Worm (Caenorhabditis elegans) whole organism, L1 larva: Measurements from ENCODE around the gene Y105C5A.26.

Experiments used
- C04F5.9 ChIP-seq: sonication (generic microtip); optimal IDR thresholded peaks from 2 replicates; lab custom pipeline; 2016; ENCODE audit warnings: missing genetic modification characterization, missing compliant biosample characterization
- F16B12.6 ChIP-seq: fragments of 150-350 bp; optimal IDR thresholded peaks from 2 replicates; lab custom pipeline; 2014; ENCODE audit warnings: missing biosample characterization, missing genetic modification characterization
- ama-1 ChIP-seq: fragments of 150-350 bp; optimal IDR thresholded peaks from 2 replicates; lab custom pipeline; 2014
- blmp-1 ChIP-seq: fragments of 150-350 bp; optimal IDR thresholded peaks from 2 replicates; lab custom pipeline; 2014; ENCODE audit warnings: missing biosample characterization, missing genetic modification characterization
- ceh-8 ChIP-seq: fragments of 200-800 bp; sonication (Bioruptor generic); optimal IDR thresholded peaks from 2 replicates; lab custom pipeline; 2018; ENCODE audit warnings: mild to moderate bottlenecking, missing genetic modification characterization, moderate library complexity, missing compliant biosample characterization
- ceh-82 ChIP-seq, 3 experiments: fragments of 150-350 bp in 1 of 3; sonication (generic microtip) in 2 of 3; optimal IDR thresholded peaks; 2 replicates each; lab custom pipeline; 2014 to 2017; ENCODE audit warnings: missing biosample characterization in 3 of 3, missing genetic modification characterization in 3 of 3
- ceh-90 ChIP-seq: sonication (generic microtip); optimal IDR thresholded peaks from 2 replicates; lab custom pipeline; 2016; ENCODE audit warnings: missing genetic modification characterization, missing compliant biosample characterization
- dsc-1 ChIP-seq: sonication (generic microtip); optimal IDR thresholded peaks from 2 replicates; lab custom pipeline; 2016; ENCODE audit warnings: mild to moderate bottlenecking, missing genetic modification characterization, missing compliant biosample characterization
- efl-1 ChIP-seq, 4 experiments: fragments of 150-350 bp; optimal IDR thresholded peaks in 3 of 4; peaks in 1 of 4; 1 replicate in 1 of 4; 2 replicates in 3 of 4; lab custom pipeline; 2014; ENCODE audit warnings: missing biosample characterization in 2 of 4, missing genetic modification characterization in 2 of 4, missing genetic modification reagents in 2 of 4
- egl-27 ChIP-seq, 2 experiments: fragments of 150-350 bp in 1 of 2; sonication (generic microtip); optimal IDR thresholded peaks; 3 replicates each; lab custom pipeline; 2017 to 2018; ENCODE audit warnings: missing biosample characterization in 2 of 2, missing genetic modification characterization in 2 of 2, missing genetic modification reagents in 2 of 2
- elt-2 ChIP-seq: sonication (generic microtip); optimal IDR thresholded peaks from 2 replicates; lab custom pipeline; 2016; ENCODE audit warnings: missing genetic modification characterization, mild to moderate bottlenecking, inconsistent platforms, missing compliant biosample characterization, missing genetic modification reagents
- elt-3 ChIP-seq, 6 experiments: fragments of 150-350 bp in 1 of 6; sonication (generic microtip); optimal IDR thresholded peaks; 2 replicates each; lab custom pipeline; 2017 to 2018; ENCODE audit warnings: missing biosample characterization in 6 of 6, missing genetic modification characterization in 6 of 6, inconsistent platforms in 1 of 6
- fkh-10 ChIP-seq: sonication (generic microtip); optimal IDR thresholded peaks from 2 replicates; lab custom pipeline; 2017; ENCODE audit warnings: missing biosample characterization, missing genetic modification reagents, missing genetic modification characterization
- fkh-8 ChIP-seq: sonication (generic microtip); optimal IDR thresholded peaks from 2 replicates; lab custom pipeline; 2016; ENCODE audit warnings: mild to moderate bottlenecking, missing genetic modification characterization, missing compliant biosample characterization
- fos-1 ChIP-seq: fragments of 150-350 bp; optimal IDR thresholded peaks from 2 replicates; lab custom pipeline; 2014; ENCODE audit warnings: missing biosample characterization, missing genetic modification characterization
- grh-1 ChIP-seq: fragments of 200-800 bp; sonication (Bioruptor generic); IDR thresholded peaks from 2 replicates; pipeline ENCODE4 v1.3.6; 2022; ENCODE audit warnings: missing genetic modification reagents, missing genetic modification characterization, missing compliant biosample characterization
- hlh-17 ChIP-seq: fragments of 200-800 bp; sonication (Bioruptor generic); optimal IDR thresholded peaks from 2 replicates; lab custom pipeline; 2018; ENCODE audit warnings: missing genetic modification characterization, mild to moderate bottlenecking, missing compliant biosample characterization, moderate library complexity, borderline replicate concordance
- hpl-2 ChIP-seq: fragments of 150-350 bp; optimal IDR thresholded peaks from 2 replicates; lab custom pipeline; 2014; ENCODE audit warnings: missing biosample characterization, missing genetic modification reagents, missing genetic modification characterization
- isw-1 ChIP-seq: fragments of 200-800 bp; sonication (Bioruptor generic); IDR thresholded peaks from 2 replicates; pipeline ENCODE4 v1.3.6; 2022; ENCODE audit warnings: missing genetic modification characterization, missing compliant biosample characterization
- lin-15B ChIP-seq: fragments of 150-350 bp; sonication (generic microtip); optimal IDR thresholded peaks from 3 replicates; lab custom pipeline; 2014; ENCODE audit warnings: missing biosample characterization, missing genetic modification characterization
- lin-35 ChIP-seq, 2 experiments: fragments of 150-350 bp; optimal IDR thresholded peaks; 2 replicates each; lab custom pipeline; 2014; ENCODE audit warnings: missing biosample characterization in 2 of 2, missing genetic modification characterization in 2 of 2, missing genetic modification reagents in 2 of 2
- lin-39 ChIP-seq: fragments of 150-350 bp; optimal IDR thresholded peaks from 2 replicates; lab custom pipeline; 2014; ENCODE audit warnings: missing biosample characterization, missing genetic modification reagents, missing genetic modification characterization
- lsy-2 ChIP-seq, 2 experiments: fragments of 150-350 bp; optimal IDR thresholded peaks; 2 replicates each; lab custom pipeline; 2014; ENCODE audit warnings: missing biosample characterization in 2 of 2, missing genetic modification characterization in 2 of 2
- mdl-1 ChIP-seq, 2 experiments: fragments of 150-350 bp; optimal IDR thresholded peaks; 2 replicates each; lab custom pipeline; 2014 to 2017; ENCODE audit warnings: missing biosample characterization in 2 of 2, missing genetic modification characterization in 2 of 2, inconsistent platforms in 1 of 2
- mep-1 ChIP-seq: fragments of 150-350 bp; optimal IDR thresholded peaks from 2 replicates; lab custom pipeline; 2014; ENCODE audit warnings: missing biosample characterization, missing genetic modification characterization
- nhr-19 ChIP-seq: fragments of 200-800 bp; sonication (Bioruptor generic); conservative IDR thresholded peaks from 2 replicates; pipeline ENCODE4 v1.3.6; 2022; ENCODE audit warnings: missing genetic modification characterization, missing compliant biosample characterization
- nhr-20 ChIP-seq: sonication (generic microtip); optimal IDR thresholded peaks from 2 replicates; lab custom pipeline; 2016; ENCODE audit warnings: mild to moderate bottlenecking, missing genetic modification characterization, missing compliant biosample characterization
- nhr-71 ChIP-seq: sonication (generic microtip); optimal IDR thresholded peaks from 2 replicates; lab custom pipeline; 2016; ENCODE audit warnings: mild to moderate bottlenecking, missing genetic modification characterization, moderate library complexity, missing compliant biosample characterization
- nhr-85 ChIP-seq: sonication (generic microtip); peaks from one replicate; lab custom pipeline; 2016; ENCODE audit warnings: missing genetic modification characterization, inconsistent platforms, missing compliant biosample characterization
- nhr-90 ChIP-seq: sonication (generic microtip); optimal IDR thresholded peaks from 2 replicates; lab custom pipeline; 2016; ENCODE audit warnings: mild to moderate bottlenecking, missing genetic modification characterization, missing compliant biosample characterization; ENCODE audit not compliant: poor library complexity
- pqm-1 ChIP-seq: sonication (generic microtip); optimal IDR thresholded peaks from 3 replicates; lab custom pipeline; 2017; ENCODE audit warnings: missing biosample characterization, missing genetic modification characterization
- skn-1 ChIP-seq: fragments of 150-350 bp; optimal IDR thresholded peaks from 2 replicates; lab custom pipeline; 2014; ENCODE audit warnings: missing biosample characterization, missing genetic modification characterization
- snu-23 ChIP-seq: sonication (generic microtip); optimal IDR thresholded peaks from 2 replicates; lab custom pipeline; 2016; ENCODE audit warnings: missing genetic modification characterization, missing compliant biosample characterization
- sox-4 ChIP-seq: sonication (generic microtip); optimal IDR thresholded peaks from 2 replicates; lab custom pipeline; 2016; ENCODE audit warnings: missing genetic modification characterization, missing compliant biosample characterization
- sup-37 ChIP-seq: fragments of 200-800 bp; sonication (Bioruptor generic); optimal IDR thresholded peaks from 2 replicates; lab custom pipeline; 2018; ENCODE audit warnings: mild to moderate bottlenecking, missing genetic modification characterization, missing compliant biosample characterization
- tbx-2 ChIP-seq: sonication (generic microtip); optimal IDR thresholded peaks from 2 replicates; lab custom pipeline; 2016; ENCODE audit warnings: missing genetic modification characterization, missing compliant biosample characterization
- unc-98 ChIP-seq: fragments of 200-800 bp; sonication (Bioruptor generic); IDR thresholded peaks from 2 replicates; pipeline ENCODE4 v1.3.6; 2022; ENCODE audit warnings: missing genetic modification characterization, missing compliant biosample characterization
- vab-15 ChIP-seq: sonication (generic microtip); optimal IDR thresholded peaks from 2 replicates; lab custom pipeline; 2017; ENCODE audit warnings: missing genotype, mild to moderate bottlenecking, missing genetic modification characterization, missing compliant biosample characterization
- zag-1 ChIP-seq: fragments of 150-350 bp; optimal IDR thresholded peaks from 2 replicates; lab custom pipeline; 2014; ENCODE audit warnings: missing biosample characterization, missing genetic modification characterization
- ztf-4 ChIP-seq: fragments of 150-350 bp; optimal IDR thresholded peaks from 2 replicates; lab custom pipeline; 2014; ENCODE audit warnings: missing biosample characterization, missing genetic modification characterization

The Y105C5A.26 gene

DNA sequence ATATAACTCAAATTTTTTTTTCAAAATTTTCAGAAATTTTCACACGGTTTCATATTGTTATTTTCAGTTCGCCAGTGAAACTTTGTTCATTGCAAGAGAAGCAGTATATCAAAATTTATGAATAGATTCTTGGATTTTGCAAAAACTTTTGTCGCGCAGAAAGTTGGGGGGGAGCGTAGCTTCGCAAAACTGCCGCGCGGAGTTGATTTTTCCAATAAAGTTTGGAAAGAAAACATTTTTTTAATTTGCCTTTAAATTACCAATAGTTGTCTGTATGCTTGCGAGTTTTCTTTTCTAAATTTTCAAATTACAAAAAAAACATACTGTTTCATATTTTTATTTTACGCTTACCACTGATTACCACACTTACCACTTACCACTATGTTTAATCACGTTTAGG is 4.9 kb upstream of the Y105C5A.26 start:
- TF ChIP-seq egl-27 (tag; optimal IDR thresholded peaks at IDR 0.05; lab: Kevin White, UChicago) = no peak
- no peak for TF ChIP-seq sup-37
- TF ChIP-seq, all 84 proteins: peak for 0

DNA sequence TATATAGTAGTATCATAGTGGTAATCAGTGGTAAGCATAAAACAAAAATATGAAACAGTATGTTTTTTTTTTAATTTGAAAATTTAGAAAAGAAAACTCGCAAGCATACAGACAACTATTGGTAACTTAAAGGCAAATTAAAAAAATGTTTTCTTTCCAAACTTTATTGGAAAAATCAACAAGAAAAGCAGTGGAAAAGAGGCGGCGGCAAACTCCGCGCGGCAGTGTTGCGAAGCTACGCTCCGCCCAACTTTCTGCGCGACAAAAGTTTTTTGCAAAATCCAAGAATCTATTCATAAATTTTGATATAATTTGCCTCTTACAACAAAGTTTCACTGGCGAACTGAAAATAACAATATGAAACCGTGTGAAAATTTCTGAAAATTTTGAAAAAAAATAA is 3.2 kb upstream of the Y105C5A.26 start:
- TF ChIP-seq F16B12.6 (no peak), nhr-90 (tag; lab: Kevin White, UChicago) (no peak), hpl-2 (GFP tag; lab: Kevin White, UChicago) (no peak), skn-1 (tag; lab: Kevin White, UChicago) (no peak), lsy-2 (tag; optimal IDR thresholded peaks at IDR 0.05; lab: Kevin White, UChicago) (no peak), nhr-85 (tag; lab: Kevin White, UChicago) (no peak), blmp-1 (tag; lab: Kevin White, UChicago) (no peak), hlh-17 (no peak), lin-39 (tag; lab: Kevin White, UChicago) (no peak)

DNA sequence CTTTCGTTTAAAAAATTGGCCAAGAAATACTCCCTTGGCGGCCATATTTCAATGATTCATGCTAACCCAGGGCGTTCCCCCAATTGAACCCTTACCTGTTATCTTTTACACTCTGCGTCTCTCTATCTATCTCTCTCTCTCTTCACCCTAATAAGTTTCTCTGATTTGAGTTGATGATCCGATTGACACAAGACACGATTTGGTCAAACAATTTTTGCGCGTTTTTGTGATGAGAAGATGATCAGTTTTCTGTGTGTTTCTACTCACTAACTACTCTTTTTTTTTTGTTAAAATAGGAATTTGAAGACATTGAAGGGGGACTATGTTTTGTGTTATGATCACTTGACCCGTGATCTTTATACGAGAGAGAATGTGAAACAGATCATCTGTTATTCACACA is 8.4 kb downstream of the Y105C5A.26 start:
- peak in 1 of 2 experiments; percentile 21 for TF ChIP-seq lin-35 (GFP tag; optimal IDR thresholded peaks at IDR 0.05; lab: Kevin White, UChicago)
- peak; percentile 86 for TF ChIP-seq nhr-85 (tag; lab: Kevin White, UChicago)
- peak; percentile 53 for TF ChIP-seq nhr-20 (tag; lab: Kevin White, UChicago)
- TF ChIP-seq nhr-90 (tag; lab: Kevin White, UChicago) = peak; percentile 46
- no peak for TF ChIP-seq zag-1 (tag; lab: Kevin White, UChicago)
- peak; percentile 42 for TF ChIP-seq snu-23 (GFP tag; lab: Kevin White, UChicago)
- TF ChIP-seq ceh-8 (GFP tag; lab: Kevin White, UChicago) = no peak
- no peak for TF ChIP-seq ceh-90 (tag; lab: Kevin White, UChicago)
- peak in 2 of 6 experiments; percentile 2 to 37 for TF ChIP-seq elt-3 (tag; optimal IDR thresholded peaks at IDR 0.05; lab: Kevin White, UChicago)
- TF ChIP-seq nhr-19 (GFP tag; lab: Robert Waterston, UW) = no peak
- peak; percentile 85 for TF ChIP-seq nhr-71 (tag; lab: Kevin White, UChicago)
- TF ChIP-seq pqm-1 (tag; lab: Kevin White, UChicago) = no peak
- TF ChIP-seq lsy-2 (tag; optimal IDR thresholded peaks at IDR 0.05; lab: Kevin White, UChicago) = peak in 1 of 2 experiments; percentile 5
- TF ChIP-seq fkh-10 = no peak
- TF ChIP-seq tbx-2 (tag; lab: Kevin White, UChicago) = no peak
- TF ChIP-seq blmp-1 (tag; lab: Kevin White, UChicago) = peak; percentile 53
- TF ChIP-seq, all 84 proteins: peak for 9

DNA sequence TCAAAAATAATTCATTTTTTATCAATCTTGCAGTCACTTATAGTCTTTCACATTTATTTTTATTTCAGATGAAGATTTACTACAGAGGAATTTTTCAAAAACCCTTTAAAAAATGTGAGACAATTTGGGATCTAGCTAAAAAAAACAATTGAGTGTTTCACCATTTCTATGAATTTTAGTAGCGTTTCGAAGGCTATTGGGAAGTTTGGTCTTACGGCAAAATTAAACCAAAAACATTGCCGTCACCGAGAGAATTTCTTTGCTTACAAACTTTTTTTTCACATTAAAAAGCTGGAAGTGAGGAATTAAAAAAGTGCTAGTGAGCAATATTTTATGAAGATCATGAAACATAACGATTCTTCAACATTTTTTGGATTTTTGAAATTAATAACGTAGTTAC is 22.9 kb downstream of the Y105C5A.26 start:
- TF ChIP-seq sox-4 (tag; lab: Kevin White, UChicago) (no peak), ama-1 (lab: Kevin White, UChicago) (no peak), efl-1 (optimal IDR thresholded peaks at IDR 0.05; lab: Kevin White, UChicago) (no peak), efl-1 (GFP tag; optimal IDR thresholded peaks at IDR 0.05 in 1 of 2; lab: Kevin White, UChicago) (peak in 1 of 2 experiments; percentile 7)

DNA sequence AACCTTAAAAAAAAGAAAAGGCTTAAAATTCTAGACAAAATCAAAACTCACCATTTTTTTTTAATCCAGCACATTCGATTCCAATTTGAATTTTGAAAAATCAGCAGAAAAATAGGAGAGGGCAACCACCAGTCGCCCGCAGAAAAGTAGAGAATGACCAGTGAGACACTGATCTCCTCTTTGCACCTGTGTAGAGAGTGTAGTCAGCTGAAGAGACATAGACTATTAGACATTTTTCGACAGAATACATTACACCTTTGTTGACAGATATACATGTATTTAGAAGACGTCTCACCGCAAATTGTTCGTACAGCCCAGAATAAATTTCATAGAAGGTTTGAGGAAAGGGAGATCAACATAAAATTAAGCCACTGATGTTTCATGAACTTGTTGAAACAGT is 33.1 kb downstream of the Y105C5A.26 start:
- TF ChIP-seq lin-15B (tag; lab: Kevin White, UChicago) (no peak), mep-1 (tag; lab: Kevin White, UChicago) (peak; percentile 39)

DNA sequence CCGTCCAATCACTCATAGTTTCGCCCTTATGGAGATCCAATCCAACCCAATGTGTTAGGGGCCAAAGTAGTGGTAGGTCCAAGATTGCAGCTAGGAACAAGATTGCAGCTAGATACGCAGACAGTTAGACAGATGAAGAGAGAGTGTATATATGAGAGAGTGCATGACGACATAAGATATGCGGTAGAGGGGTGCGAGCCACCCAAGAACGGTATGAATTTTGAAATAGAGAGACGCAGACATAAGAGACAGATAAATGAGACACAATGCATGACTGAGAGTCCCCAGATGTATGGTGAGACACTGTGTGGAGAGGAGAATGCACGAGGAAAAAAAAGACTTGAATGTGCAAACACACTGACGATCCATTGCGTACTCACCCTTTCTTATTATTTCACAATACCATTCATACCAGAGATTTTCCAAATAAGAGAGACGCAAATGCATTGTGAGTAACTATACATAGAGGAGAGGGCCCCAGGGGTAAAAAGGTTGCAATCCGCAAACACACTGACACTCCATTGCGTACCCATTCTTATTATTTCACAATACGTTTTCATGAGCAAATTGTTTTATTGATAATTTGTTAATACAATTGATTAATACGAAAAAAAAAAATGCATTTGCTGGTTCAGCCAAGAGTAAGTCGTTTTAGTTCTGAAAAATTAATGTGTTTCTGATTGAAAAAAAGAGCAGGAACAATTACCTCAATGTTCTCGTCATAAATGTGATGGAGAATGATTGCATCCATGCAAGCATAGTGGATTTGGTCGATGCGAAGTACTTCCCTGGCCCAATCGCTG is 34.7 kb downstream of the Y105C5A.26 start, which contains the start of the genes Y105C5A.1268 and Y105C5A.1272:
Gene Y105C5A.1268 (minus strand): TSS at position 51 of the 803 bp plus-strand sequence.
Gene Y105C5A.1272 (plus strand): TSS at position 575 of the 803 bp plus-strand sequence.
- TF ChIP-seq fkh-8 (tag; lab: Kevin White, UChicago) (peak; percentile 89), elt-2 (tag; lab: Kevin White, UChicago) (peak; percentile 91), snu-23 (GFP tag; lab: Kevin White, UChicago) (peak; percentile 96), skn-1 (tag; lab: Kevin White, UChicago) (peak; percentile 55), vab-15 (tag; lab: Kevin White, UChicago) (peak; percentile 20), lsy-2 (tag; optimal IDR thresholded peaks at IDR 0.05; lab: Kevin White, UChicago) (peak; percentile 90 to 91), ztf-4 (tag; lab: Kevin White, UChicago) (peak; percentile 93), C04F5.9 (tag; lab: Kevin White, UChicago) (peak; percentile 53), grh-1 (peak; percentile 91), ceh-8 (GFP tag; lab: Kevin White, UChicago) (peak; percentile 87), fos-1 (tag; lab: Kevin White, UChicago) (peak; percentile 74), unc-98 (GFP tag; lab: Robert Waterston, UW) (peak; percentile 88), mdl-1 (tag; optimal IDR thresholded peaks at IDR 0.05; lab: Kevin White, UChicago) (peak in 1 of 2 experiments; percentile 87), ceh-82 (tag; optimal IDR thresholded peaks at IDR 0.05; lab: Kevin White, UChicago) (peak; percentile 72 to 79 (median 74)), sox-4 (tag; lab: Kevin White, UChicago) (peak; percentile 70), lin-39 (tag; lab: Kevin White, UChicago) (peak; percentile 87), dsc-1 (tag; lab: Kevin White, UChicago) (peak; percentile 90), isw-1 (peak; percentile 92), nhr-20 (tag; lab: Kevin White, UChicago) (peak; percentile 93)
